Worm (Caenorhabditis elegans) whole organism, midembryonic: Measurements from ENCODE around the gene Y15E3A.3.

Experiments
- T22C8.4 ChIP-seq: fragments of 200-800 bp; sonication (Bioruptor generic); IDR thresholded peaks from 2 replicates; pipeline ENCODE4 v1.3.6; 2022; ENCODE audit warnings: missing genetic modification characterization, missing compliant biosample characterization
- flt-1 ChIP-seq: fragments of 200-800 bp; sonication (Bioruptor generic); IDR thresholded peaks from 2 replicates; pipeline ENCODE4 v1.3.6; 2022; ENCODE audit warnings: missing genetic modification characterization, missing compliant biosample characterization
- ref-1 ChIP-seq: fragments of 200-800 bp; sonication (Bioruptor generic); conservative IDR thresholded peaks from 2 replicates; pipeline ENCODE4 v1.3.6; 2022; ENCODE audit warnings: missing genetic modification reagents, missing genetic modification characterization, missing compliant biosample characterization

DNA sequence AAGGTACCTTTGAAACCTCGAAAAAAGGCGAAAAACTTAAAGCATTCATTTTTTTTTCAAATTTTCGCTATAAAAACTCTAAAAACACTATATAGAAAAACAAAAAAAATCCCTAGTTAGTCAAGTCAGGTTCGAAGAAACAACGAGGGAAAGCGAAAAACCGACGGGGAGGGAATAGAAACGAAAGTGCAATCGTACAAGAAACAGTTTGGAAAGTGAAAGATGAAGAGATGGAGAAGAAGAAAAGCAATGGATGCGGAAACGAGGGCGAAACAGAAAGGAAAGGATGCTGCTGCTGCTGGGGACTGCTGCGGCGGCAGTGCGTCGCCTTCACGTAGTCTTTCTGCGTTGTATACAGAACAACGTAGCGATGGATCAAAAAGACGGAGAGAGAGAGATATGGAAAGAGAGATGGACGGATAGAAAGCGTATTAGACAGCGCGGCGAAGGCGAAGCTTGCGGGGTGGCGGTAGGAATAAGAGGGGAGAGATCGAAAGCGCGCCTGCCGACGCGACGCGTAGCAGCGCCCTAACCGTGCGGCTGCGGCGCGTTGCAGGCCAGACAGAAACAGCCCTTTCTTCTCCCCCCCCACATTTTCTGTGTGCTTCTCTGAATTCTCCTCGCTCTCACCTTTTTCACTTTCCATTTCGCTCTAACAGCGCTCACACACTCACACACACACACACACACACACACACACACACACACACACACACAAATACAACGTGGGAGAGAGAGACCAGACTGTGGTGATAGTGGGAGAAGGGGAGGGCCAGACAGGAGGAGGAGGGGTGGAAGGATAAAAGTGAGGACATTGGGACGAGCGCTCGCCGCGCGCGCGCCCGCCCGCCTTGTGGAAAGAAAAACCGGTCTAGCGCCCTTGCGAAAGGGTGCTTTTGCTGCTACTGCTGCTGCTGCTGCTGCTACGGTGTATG lies 50.5 kb downstream of the Y15E3A.3 start:
- TF ChIP-seq flt-1 (peak; percentile 62), T22C8.4 (GFP tag; lab: Robert Waterston, UW) (peak; percentile 6; the same call in 1 of the 2 replicates), ref-1 (GFP tag; lab: Robert Waterston, UW) (no peak)
